Fruit fly (Drosophila melanogaster): Measurements from ENCODE around the gene CG13679.

dm6 chr3L:8187397-8187811 is 15.2 kb upstream of the CG13679 start:
- TF ChIP-seq CTCF (optimal IDR thresholded peaks at IDR 0.05) = no peak
- TF ChIP-seq CG8478 (optimal IDR thresholded peaks at IDR 0.05) = no peak
